Fruit fly (Drosophila melanogaster): ENCODE measurements around the gene Fer1HCH.

Gene Fer1HCH

DNA sequence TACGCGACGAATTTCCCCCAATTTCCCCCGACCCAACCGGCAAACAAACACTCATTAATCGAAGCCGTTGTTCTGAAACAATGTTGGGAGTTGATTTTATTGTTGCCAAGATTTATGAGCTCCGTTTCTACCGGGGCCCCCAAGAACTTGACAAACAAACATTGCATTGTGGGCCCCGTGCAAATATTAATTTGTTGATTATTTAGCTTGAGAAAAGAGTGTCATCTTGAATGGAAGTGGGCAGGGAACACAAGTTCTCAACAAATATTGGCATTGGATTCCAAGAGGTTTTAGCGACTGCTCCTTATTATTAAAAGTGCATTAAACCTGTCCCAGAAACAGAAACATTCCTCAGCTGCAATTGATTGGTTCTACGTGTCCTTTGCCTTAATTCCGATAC lies 30.9 kb downstream of the Fer1HCH start (continued):
- TF ChIP-seq CG6854 (GFP tag; optimal IDR thresholded peaks at IDR 0.05) (no peak), svp (GFP tag) (peak; percentile 44), CG34406 (GFP tag; optimal IDR thresholded peaks at IDR 0.05) (peak; percentile 49), net (GFP tag; optimal IDR thresholded peaks at IDR 0.05) (peak; percentile 56), CG15336 (GFP tag; IDR thresholded peaks at IDR 0.05) (no peak), dsx (GFP tag; optimal IDR thresholded peaks at IDR 0.05; ENCODE audit: poor library complexity, severe bottlenecking) (peak; percentile 70), CG11902 (GFP tag; optimal IDR thresholded peaks at IDR 0.05) (no peak)

DNA sequence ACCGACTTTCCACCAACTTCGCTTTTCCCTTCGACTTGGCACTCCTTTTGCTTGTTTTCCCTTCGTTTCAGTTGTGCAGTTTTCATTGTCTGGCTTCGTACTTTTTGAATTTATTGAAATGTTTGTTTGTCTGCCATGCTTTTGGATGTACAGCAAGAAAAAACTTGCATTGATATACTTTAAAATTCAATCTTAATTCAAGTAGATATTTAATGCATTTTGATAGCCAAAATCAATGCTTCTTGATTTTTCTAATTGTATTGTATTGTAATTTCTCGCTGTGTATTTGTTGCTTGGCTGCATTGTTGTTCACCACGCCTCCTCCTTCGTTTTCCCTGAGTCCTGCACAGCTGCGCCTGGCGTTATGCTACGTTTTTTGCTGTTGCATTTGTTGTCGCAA lies 33.2 kb downstream of the Fer1HCH start:
- TF ChIP-seq Hr38 (GFP tag; optimal IDR thresholded peaks at IDR 0.05) (no peak), CG8119 (GFP tag; IDR thresholded peaks at IDR 0.05) (no peak), CG31627 (GFP tag; optimal IDR thresholded peaks at IDR 0.05) (no peak), CG6854 (GFP tag; optimal IDR thresholded peaks at IDR 0.05) (no peak), dsx (GFP tag; optimal IDR thresholded peaks at IDR 0.05; ENCODE audit: poor library complexity, severe bottlenecking) (no peak), CG7368 (GFP tag; optimal IDR thresholded peaks at IDR 0.05) (peak; percentile 13), Hr4 (GFP tag; optimal IDR thresholded peaks at IDR 0.05) (peak; percentile 47), acj6 (GFP tag; optimal IDR thresholded peaks at IDR 0.05) (peak; percentile 3), pdm3 (GFP tag; optimal IDR thresholded peaks at IDR 0.05) (peak; percentile 24), CG4318 (GFP tag; optimal IDR thresholded peaks at IDR 0.05) (peak; percentile 21), CG6163 (GFP tag; IDR thresholded peaks at IDR 0.05) (no peak), CG3919 (GFP tag; optimal IDR thresholded peaks at IDR 0.05) (peak; percentile 34), dac (GFP tag; optimal IDR thresholded peaks at IDR 0.05) (no peak), CG3032 (tag; optimal IDR thresholded peaks at IDR 0.05) (peak; percentile 12), Lpt (GFP tag; optimal IDR thresholded peaks at IDR 0.05) (no peak), Blimp-1 (GFP tag; optimal IDR thresholded peaks at IDR 0.05) (no peak), fd85E (GFP tag; optimal IDR thresholded peaks at IDR 0.05) (no peak), OdsH (GFP tag; optimal IDR thresholded peaks at IDR 0.05) (peak; percentile 1), CG11762 (GFP tag; optimal IDR thresholded peaks at IDR 0.05; ENCODE audit: insufficient read depth) (no peak), Gug (GFP tag; IDR thresholded peaks at IDR 0.05) (no peak), CG11902 (GFP tag; optimal IDR thresholded peaks at IDR 0.05) (no peak), Met (GFP tag; optimal IDR thresholded peaks at IDR 0.05) (peak; percentile 1), cyc (GFP tag; optimal IDR thresholded peaks at IDR 0.05) (no peak), net (GFP tag; optimal IDR thresholded peaks at IDR 0.05) (no peak), Sox102F (GFP tag; optimal IDR thresholded peaks at IDR 0.05) (no peak), CG15336 (GFP tag; IDR thresholded peaks at IDR 0.05) (peak; percentile 40; the same call in 1 of the 2 replicates), Ets21C (GFP tag; optimal IDR thresholded peaks at IDR 0.05) (no peak), eg (GFP tag; IDR thresholded peaks at IDR 0.05) (no peak), CG32006 (GFP tag; optimal IDR thresholded peaks at IDR 0.05) (peak; percentile 56), Eip78C (GFP tag) (peak; percentile 66), salr (GFP tag; optimal IDR thresholded peaks at IDR 0.05) (peak in 1 of 2 experiments; percentile 39), CG6792 (GFP tag; optimal IDR thresholded peaks at IDR 0.05) (no peak), CG9139 (GFP tag; optimal IDR thresholded peaks at IDR 0.05) (peak; percentile 9), fd59A (GFP tag; optimal IDR thresholded peaks at IDR 0.05) (no peak), CG6276 (GFP tag; optimal IDR thresholded peaks at IDR 0.05) (peak; percentile 25), svp (GFP tag) (no peak), CG10669 (GFP tag; optimal IDR thresholded peaks at IDR 0.05) (peak; percentile 42), CG1621 (tag; optimal IDR thresholded peaks at IDR 0.05) (peak; percentile 18), CG8319 (GFP tag; optimal IDR thresholded peaks at IDR 0.05) (no peak), achi (GFP tag; optimal IDR thresholded peaks at IDR 0.05) (no peak), CG16779 (tag; optimal IDR thresholded peaks at IDR 0.05) (no peak), spab (GFP tag; optimal IDR thresholded peaks at IDR 0.05) (peak; percentile 6), CG10631 (GFP tag; optimal IDR thresholded peaks at IDR 0.05) (peak; percentile 40), CG11294 (GFP tag; IDR thresholded peaks at IDR 0.05) (no peak), Eip75B (GFP tag; optimal IDR thresholded peaks at IDR 0.05) (peak; percentile 45), Sox14 (GFP tag; optimal IDR thresholded peaks at IDR 0.05) (peak; percentile 25), esn (GFP tag; optimal IDR thresholded peaks at IDR 0.05) (peak; percentile 5), Smox (GFP tag; optimal IDR thresholded peaks at IDR 0.05) (no peak), lz (GFP tag; optimal IDR thresholded peaks at IDR 0.05) (no peak)

Measured in whole organism, prepupa.